Worm (Caenorhabditis elegans): ENCODE data around the gene F32A5.4.

Gene F32A5.4

ce11 chrII:7200051-7200599, 28.8 kb upstream of the F32A5.4 start, which contains the start of gene pcrg-1 (continued):
- no peak for TF ChIP-seq pros-1 (tag; optimal IDR thresholded peaks at IDR 0.05)
- TF ChIP-seq zip-5 (tag; optimal IDR thresholded peaks at IDR 0.05) = peak; percentile 45
- peak; percentile 84 for TF ChIP-seq ceh-45 (GFP tag; IDR thresholded peaks at IDR 0.05)
- TF ChIP-seq pax-1 (tag; optimal IDR thresholded peaks at IDR 0.05) = no peak
- TF ChIP-seq dve-1 (tag; optimal IDR thresholded peaks at IDR 0.05) = peak; percentile 88
- TF ChIP-seq elt-2 (tag; optimal IDR thresholded peaks at IDR 0.05) = peak; percentile 90
- TF ChIP-seq ceh-14 (tag; optimal IDR thresholded peaks at IDR 0.05) = peak; percentile 91
- peak; percentile 74 for TF ChIP-seq ceh-24 (tag; optimal IDR thresholded peaks at IDR 0.05)
- peak; percentile 91 for TF ChIP-seq hlh-6 (tag; optimal IDR thresholded peaks at IDR 0.05)
- TF ChIP-seq K09A11.1 (tag; optimal IDR thresholded peaks at IDR 0.05; ENCODE audit: insufficient read depth) = peak; percentile 43
- peak; percentile 87 for TF ChIP-seq C38D4.7 (GFP tag; optimal IDR thresholded peaks at IDR 0.05)
- TF ChIP-seq pha-2 (tag; optimal IDR thresholded peaks at IDR 0.05) = peak; percentile 78
- peak; percentile 61 for TF ChIP-seq pqm-1 (tag; optimal IDR thresholded peaks at IDR 0.05)
- peak; percentile 71 for TF ChIP-seq hlh-15 (tag; optimal IDR thresholded peaks at IDR 0.05)
- peak; percentile 35 for TF ChIP-seq unc-42 (tag; optimal IDR thresholded peaks at IDR 0.05)
- peak; percentile 73 for TF ChIP-seq nhr-232 (tag; optimal IDR thresholded peaks at IDR 0.05)
- peak; percentile 89 for TF ChIP-seq F13H6.1 (tag; optimal IDR thresholded peaks at IDR 0.05)

ce11 chrII:7203110-7203509, 25.8 kb upstream of the F32A5.4 start, which contains the start of gene srd-56:
srd-56 (minus strand) TSS chrII:7203210.
- TF ChIP-seq ceh-6 (GFP tag; optimal IDR thresholded peaks at IDR 0.05) (no peak), syd-9 (tag; optimal IDR thresholded peaks at IDR 0.05) (no peak), C38D4.7 (GFP tag; optimal IDR thresholded peaks at IDR 0.05) (no peak), ceh-9 (tag; optimal IDR thresholded peaks at IDR 0.05) (no peak), ceh-19 (GFP tag; optimal IDR thresholded peaks at IDR 0.05) (no peak), madf-2 (tag; optimal IDR thresholded peaks at IDR 0.05) (no peak)

- TF ChIP-seq hlh-6 (tag; optimal IDR thresholded peaks at IDR 0.05) (no peak), F13H6.1 (tag; optimal IDR thresholded peaks at IDR 0.05) (no peak), nfya-1 (tag; optimal IDR thresholded peaks at IDR 0.05) (no peak), hlh-13 (GFP tag; optimal IDR thresholded peaks at IDR 0.05) (no peak), K02D7.2 (tag; optimal IDR thresholded peaks at IDR 0.05) (no peak), ets-4 (tag; optimal IDR thresholded peaks at IDR 0.05) (no peak), sox-4 (tag; optimal IDR thresholded peaks at IDR 0.05) (no peak), pros-1 (tag; optimal IDR thresholded peaks at IDR 0.05) (no peak), T23F11.4 (GFP tag; optimal IDR thresholded peaks at IDR 0.05) (no peak), pax-1 (tag; optimal IDR thresholded peaks at IDR 0.05) (no peak)
Measured at ce11 chrII:7204951-7205350, 24.0 kb upstream of the F32A5.4 start, which contains the start of gene srd-58. srd-58 (minus strand) TSS chrII:7205051.

ce11 chrII:7205388-7205787, 23.6 kb upstream of the F32A5.4 start, which contains the start of gene srd-59:
srd-59 (plus strand) TSS chrII:7205688.
- TF ChIP-seq zip-5 (tag; optimal IDR thresholded peaks at IDR 0.05) = no peak

ce11 chrII:7207649-7208048, 21.3 kb upstream of the F32A5.4 start:
- no peak for TF ChIP-seq ceh-14 (tag; optimal IDR thresholded peaks at IDR 0.05)
- no peak for TF ChIP-seq lin-11 (tag; optimal IDR thresholded peaks at IDR 0.05)
- no peak for TF ChIP-seq unc-86 (tag; optimal IDR thresholded peaks at IDR 0.05)
- TF ChIP-seq K09A11.1 (tag; optimal IDR thresholded peaks at IDR 0.05; ENCODE audit: insufficient read depth) = no peak
- no peak for TF ChIP-seq nhr-232 (tag; optimal IDR thresholded peaks at IDR 0.05)

- no peak for TF ChIP-seq Y22D7AL.16 (tag; optimal IDR thresholded peaks at IDR 0.05)
- TF ChIP-seq gmeb-2 (tag; optimal IDR thresholded peaks at IDR 0.05) = no peak
- TF ChIP-seq odd-2 (tag; optimal IDR thresholded peaks at IDR 0.05) = no peak
- TF ChIP-seq hlh-13 (GFP tag; optimal IDR thresholded peaks at IDR 0.05) = no peak
- no peak for TF ChIP-seq nhr-11 (tag; optimal IDR thresholded peaks at IDR 0.05)
- no peak for TF ChIP-seq sox-2 (GFP tag; IDR thresholded peaks at IDR 0.05)
- TF ChIP-seq ceh-19 (GFP tag; optimal IDR thresholded peaks at IDR 0.05) = no peak
Measured at ce11 chrII:7208184-7208583, 20.8 kb upstream of the F32A5.4 start, which contains the start of gene dhs-7. dhs-7 (minus strand) TSS chrII:7208460.
